Worm (Caenorhabditis elegans): ENCODE measurements around the gene nlp-63.

The nlp-63 gene

DNA sequence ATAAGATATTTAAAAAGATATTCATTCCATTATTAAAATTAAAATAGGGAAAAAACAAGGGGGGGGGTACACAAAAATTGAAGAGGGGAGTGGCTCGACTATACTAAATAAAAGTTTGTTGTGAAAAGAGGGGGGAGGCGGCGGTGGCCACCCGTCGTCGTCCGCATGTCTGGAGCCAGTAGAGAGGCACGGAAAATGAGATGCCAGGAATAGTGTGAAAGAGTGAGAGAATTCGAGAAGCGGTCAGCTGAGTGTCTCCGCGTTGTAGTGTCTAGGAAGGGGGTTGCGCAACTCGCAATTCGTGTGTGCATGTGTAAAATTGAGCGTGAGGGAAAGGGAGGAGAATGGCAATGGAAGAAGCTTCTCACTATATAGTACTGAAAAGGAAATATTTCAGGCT is 47.1 kb downstream of the nlp-63 start:
- TF ChIP-seq hmg-11 (tag; optimal IDR thresholded peaks at IDR 0.05), result peak; percentile 18
- no peak for TF ChIP-seq nhr-237 (tag; optimal IDR thresholded peaks at IDR 0.05)
- TF ChIP-seq lin-15B (tag; optimal IDR thresholded peaks at IDR 0.05), result peak; percentile 25
- TF ChIP-seq ztf-4 (tag; optimal IDR thresholded peaks at IDR 0.05), result no peak
- TF ChIP-seq zag-1 (tag; optimal IDR thresholded peaks at IDR 0.05), result no peak
- no peak for TF ChIP-seq pha-4 (tag; optimal IDR thresholded peaks at IDR 0.05)
- TF ChIP-seq snpc-4 (tag; optimal IDR thresholded peaks at IDR 0.05), result peak; percentile 32
- peak; percentile 68 for TF ChIP-seq nfya-1 (tag; optimal IDR thresholded peaks at IDR 0.05; ENCODE audit: insufficient read depth)

DNA sequence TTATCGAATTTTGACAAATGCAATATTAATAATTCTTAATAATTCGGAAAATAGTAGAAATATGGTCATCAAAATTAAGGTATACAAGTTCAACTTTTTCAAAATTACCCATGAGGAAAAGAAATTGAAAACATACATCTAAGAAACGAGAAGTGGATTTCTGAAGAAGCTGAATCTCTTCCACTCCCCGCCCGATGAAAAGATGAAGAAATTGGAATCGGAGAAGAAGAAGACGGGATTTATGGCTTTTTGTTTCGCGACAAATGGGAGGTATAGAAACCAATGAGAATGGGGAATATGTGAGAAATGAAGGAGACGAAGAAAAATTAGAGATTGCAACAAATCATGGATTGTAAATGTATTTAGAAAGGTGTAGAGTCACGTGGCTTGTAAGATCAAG is 47.9 kb downstream of the nlp-63 start:
- TF ChIP-seq egl-27 (tag; optimal IDR thresholded peaks at IDR 0.05) (no peak), elt-2 (tag; optimal IDR thresholded peaks at IDR 0.05) (no peak), egl-5 (tag; optimal IDR thresholded peaks at IDR 0.05) (peak; percentile 26), lin-15B (tag; optimal IDR thresholded peaks at IDR 0.05) (no peak), ceh-82 (tag; optimal IDR thresholded peaks at IDR 0.05) (no peak), nfya-1 (tag; optimal IDR thresholded peaks at IDR 0.05; ENCODE audit: insufficient read depth) (peak; percentile 20), nhr-11 (tag; optimal IDR thresholded peaks at IDR 0.05) (no peak), ceh-28 (tag; optimal IDR thresholded peaks at IDR 0.05) (no peak), fos-1 (tag; optimal IDR thresholded peaks at IDR 0.05) (no peak)

DNA sequence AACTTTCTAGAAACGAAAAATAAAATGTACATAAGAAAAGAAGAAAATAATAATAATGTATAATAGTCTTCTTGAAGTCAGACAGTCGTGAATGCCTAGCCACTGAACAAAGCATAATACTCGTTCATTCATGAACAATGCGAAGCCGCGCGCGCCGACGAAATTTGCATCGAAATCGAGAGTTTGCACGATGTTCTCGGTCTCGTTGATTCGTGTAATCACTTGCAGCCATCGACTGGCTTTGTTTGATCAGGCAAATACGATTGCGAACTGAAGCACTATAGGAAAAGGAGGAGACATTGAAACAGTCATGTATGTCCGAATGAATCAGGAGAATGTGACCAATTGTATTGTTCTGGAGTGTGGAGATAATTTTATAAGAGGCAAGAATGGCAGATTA is 48.6 kb downstream of the nlp-63 start:
- TF ChIP-seq nhr-11 (tag; optimal IDR thresholded peaks at IDR 0.05) (no peak), snpc-4 (tag; optimal IDR thresholded peaks at IDR 0.05) (no peak), nhr-25 (tag; optimal IDR thresholded peaks at IDR 0.05) (peak; percentile 40), eor-1 (tag; optimal IDR thresholded peaks at IDR 0.05) (no peak), skn-1 (tag; optimal IDR thresholded peaks at IDR 0.05) (no peak), ceh-9 (tag; optimal IDR thresholded peaks at IDR 0.05) (no peak), nhr-12 (tag; optimal IDR thresholded peaks at IDR 0.05) (no peak)

DNA sequence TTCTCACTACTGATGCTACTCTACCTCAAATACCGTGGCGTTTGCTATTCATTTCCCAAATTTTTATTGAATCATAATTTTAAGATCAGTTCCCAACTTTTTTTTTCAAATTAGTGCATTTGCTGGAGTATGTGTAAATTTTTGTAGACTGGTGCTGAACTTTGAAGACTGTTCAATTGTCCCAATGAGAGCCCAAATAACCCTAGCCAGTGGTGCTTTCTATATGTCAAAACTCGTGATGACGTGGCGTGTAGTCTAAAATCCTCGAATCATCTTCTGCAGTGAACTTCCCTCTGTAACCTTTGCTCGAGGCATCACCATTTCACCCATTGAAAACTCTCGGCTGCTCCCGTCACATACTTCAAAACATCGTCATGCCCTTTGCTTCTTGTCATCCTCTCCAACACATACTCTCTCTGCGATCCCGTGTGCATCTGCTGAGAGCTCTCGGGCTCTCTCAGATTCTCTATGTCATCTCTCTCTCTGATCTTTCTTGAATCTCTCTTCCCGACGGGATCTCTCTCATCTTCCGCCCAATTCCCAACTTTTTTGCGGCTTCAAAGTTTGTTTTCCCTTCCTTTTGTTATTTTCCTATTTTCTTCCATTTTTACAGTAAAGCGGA is 49.3 kb downstream of the nlp-63 start:
- peak; percentile 35 for TF ChIP-seq pha-4 (tag; optimal IDR thresholded peaks at IDR 0.05)
- peak; percentile 43 for TF ChIP-seq nhr-11 (tag; optimal IDR thresholded peaks at IDR 0.05)
- no peak for TF ChIP-seq ztf-11 (tag; optimal IDR thresholded peaks at IDR 0.05)
